Fruit fly (Drosophila melanogaster) whole organism, embryonic: ENCODE results near the gene CG4133.
A peak's percentile ranks its signal among the peaks of the same experiment; 100 is the strongest.

Experiments
- BEAF-32 ChIP-seq: fragments of 200-800 bp; sonication (Bioruptor generic); optimal IDR thresholded peaks from 3 replicates; lab custom pipeline; 2017; ENCODE audit warnings: missing biosample characterization, missing genetic modification characterization, mild to moderate bottlenecking, moderate library complexity, missing genetic modification reagents
- CG1233 ChIP-seq: fragments of 200-800 bp; sonication (Bioruptor generic); optimal IDR thresholded peaks from 4 replicates; lab custom pipeline; 2018; ENCODE audit warnings: missing biosample characterization, mild to moderate bottlenecking, missing genetic modification characterization
- CG13894 ChIP-seq: fragments of 200-800 bp; sonication (Bioruptor generic); optimal IDR thresholded peaks from 3 replicates; lab custom pipeline; 2018; ENCODE audit warnings: missing biosample characterization, mild to moderate bottlenecking, missing genetic modification characterization, moderate library complexity
- CG7987 ChIP-seq: fragments of 200-800 bp; sonication (Bioruptor generic); optimal IDR thresholded peaks from 2 replicates; lab custom pipeline; 2018; ENCODE audit warnings: missing biosample characterization, mild to moderate bottlenecking, missing genetic modification characterization, moderate library complexity
- NC2β ChIP-seq: fragments of 200-800 bp; sonication (Bioruptor generic); optimal IDR thresholded peaks from 2 replicates; lab custom pipeline; 2016; ENCODE audit warnings: missing biosample characterization, missing genetic modification characterization
- Oli ChIP-seq: fragments of 200-800 bp; sonication (Bioruptor generic); optimal IDR thresholded peaks from 2 replicates; lab custom pipeline; 2018; ENCODE audit warnings: missing biosample characterization, mild to moderate bottlenecking, missing genetic modification characterization, moderate library complexity
- fru ChIP-seq: fragments of >200 bp; optimal IDR thresholded peaks from 2 replicates; lab custom pipeline; 2017
- kah ChIP-seq: fragments of 200-800 bp; sonication (Bioruptor generic); optimal IDR thresholded peaks from 2 replicates; lab custom pipeline; 2018; ENCODE audit warnings: missing biosample characterization, mild to moderate bottlenecking, missing genetic modification characterization
- kni ChIP-seq: fragments of 200-800 bp; sonication (Bioruptor generic); optimal IDR thresholded peaks from 3 replicates; lab custom pipeline; 2017; ENCODE audit warnings: mild to moderate bottlenecking, missing biosample characterization, missing genetic modification reagents, missing genetic modification characterization
- pros ChIP-seq: fragments of 200-800 bp; sonication (Bioruptor generic); optimal IDR thresholded peaks from 3 replicates; lab custom pipeline; 2019; ENCODE audit warnings: missing biosample characterization, mild to moderate bottlenecking, missing genetic modification characterization, moderate library complexity

DNA sequence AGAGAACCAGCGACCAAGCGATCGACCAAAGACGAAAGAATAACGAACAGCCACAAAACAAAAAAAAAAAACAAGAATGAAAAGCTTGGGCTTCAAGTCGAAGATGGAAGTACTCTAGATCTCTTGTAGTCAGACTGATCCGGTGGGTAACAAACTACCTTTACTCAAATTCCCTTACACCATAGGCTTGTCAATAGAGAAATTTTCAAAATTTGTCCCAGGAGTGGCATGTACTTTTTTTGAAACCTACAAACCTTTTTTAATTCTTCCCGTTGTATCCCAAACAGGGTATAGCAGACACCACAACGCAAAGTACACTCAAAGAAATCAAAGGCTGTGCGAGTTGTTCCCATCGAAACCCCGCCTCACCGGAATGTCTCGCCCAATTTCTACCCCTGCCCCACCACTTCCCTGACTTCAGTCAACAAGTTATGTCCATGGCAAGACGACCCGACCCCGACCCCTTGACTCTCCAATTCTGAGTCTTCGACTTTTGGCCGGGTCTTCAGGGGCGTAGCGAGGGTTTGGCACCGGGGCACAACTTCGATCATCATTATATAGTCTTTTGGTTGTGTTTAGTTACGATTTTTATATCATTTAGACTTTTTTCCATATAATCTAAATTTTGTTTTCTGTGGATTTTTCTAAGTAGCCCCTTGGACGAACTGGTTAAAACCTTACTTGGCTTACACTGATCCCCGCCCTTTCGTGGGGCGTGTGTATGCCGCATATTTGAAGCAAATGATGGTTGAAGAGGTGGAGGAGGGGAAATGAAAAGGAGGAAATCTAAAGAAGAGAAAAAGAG is 25.4 kb upstream of the CG4133 start:
- peak; percentile 25 for TF ChIP-seq CG1233 (GFP tag; lab: Kevin White, UChicago)
- TF ChIP-seq kni (GFP tag; lab: Kevin White, UChicago), result peak; percentile 62
- TF ChIP-seq BEAF-32 (GFP tag; lab: Kevin White, UChicago), result no peak
- peak; percentile 41 for TF ChIP-seq CG13894 (tag; lab: Kevin White, UChicago)
- TF ChIP-seq CG7987 (GFP tag; lab: Kevin White, UChicago), result no peak
- peak; percentile 8 for TF ChIP-seq Oli
- peak; percentile 52 for TF ChIP-seq NC2β (GFP tag; lab: Kevin White, UChicago)
- TF ChIP-seq pros (GFP tag; lab: Kevin White, UChicago), result peak; percentile 36
- TF ChIP-seq kah (GFP tag; lab: Kevin White, UChicago), result no peak
- TF ChIP-seq fru (lab: Kevin White, UChicago), result no peak
